Worm (Caenorhabditis elegans) whole organism, L4/young adult: ENCODE data around the gene F19F10.3.

Experiments
- W03F9.2 ChIP-seq: fragments of 150-350 bp; optimal IDR thresholded peaks from 2 replicates; lab custom pipeline; 2014; ENCODE audit warnings: missing biosample characterization, missing genetic modification characterization
- dao-5 ChIP-seq: sonication (generic microtip); optimal IDR thresholded peaks from 2 replicates; lab custom pipeline; 2016; ENCODE audit warnings: missing genotype, missing genetic modification characterization, moderate library complexity, missing compliant biosample characterization
- him-1 ChIP-seq: sonication (generic microtip); optimal IDR thresholded peaks from 2 replicates; lab custom pipeline; 2016; ENCODE audit warnings: missing genotype, missing genetic modification reagents, missing genetic modification characterization, missing compliant biosample characterization

The F19F10.3 gene

DNA sequence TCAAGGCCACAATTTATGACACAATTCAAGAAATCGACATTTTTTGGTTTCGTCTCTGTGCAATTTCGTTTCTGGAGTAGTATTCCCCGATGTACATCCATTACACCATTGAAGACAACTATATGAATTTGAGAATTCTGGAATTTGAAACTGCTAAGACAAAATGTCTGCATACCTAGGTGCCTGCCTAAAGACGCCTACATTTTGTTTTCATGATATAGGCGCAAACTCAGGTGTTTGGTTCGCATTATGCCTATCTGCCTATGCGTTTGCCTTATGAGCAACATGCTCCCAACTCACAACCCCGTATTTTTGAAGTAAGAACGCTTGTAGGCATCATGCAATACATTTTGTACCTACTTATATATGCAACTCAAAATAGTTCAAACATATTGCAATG, 19.0 kb downstream of the F19F10.3 start, which contains the start of gene F19F10.14:
TSS of gene F19F10.14 (minus strand) at position 101 of the 400 bp plus-strand sequence.
- no peak for TF ChIP-seq W03F9.2 (tag; lab: Kevin White, UChicago)
- TF ChIP-seq dao-5 (tag; lab: Kevin White, UChicago): no peak
- no peak for TF ChIP-seq him-1

DNA sequence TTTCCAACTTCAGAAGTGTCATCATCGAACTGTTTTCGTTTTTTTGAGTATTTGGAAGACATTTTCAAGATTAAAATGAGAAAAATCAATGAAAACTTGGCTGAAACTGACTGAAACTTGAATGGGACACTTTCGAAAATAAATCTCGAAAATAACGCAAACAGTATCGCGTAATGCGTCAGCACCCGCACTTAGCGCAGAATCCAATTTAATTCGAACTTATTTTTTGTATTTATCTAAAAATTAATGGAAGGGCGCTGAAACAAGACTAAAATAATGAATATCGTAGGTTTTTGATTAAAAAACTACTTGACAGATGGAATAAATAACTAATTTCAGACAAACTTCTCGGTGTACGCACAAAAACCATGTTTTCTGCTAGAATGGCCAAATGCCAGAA, 23.6 kb downstream of the F19F10.3 start, which contains the start of the genes snu-66 and ints-9:
TSS of gene snu-66 (minus strand) at position 108 of the 400 bp plus-strand sequence.
TSS of gene ints-9 (plus strand) at position 240 of the 400 bp plus-strand sequence.
- TF ChIP-seq him-1 (no peak), W03F9.2 (tag; lab: Kevin White, UChicago) (no peak), dao-5 (tag; lab: Kevin White, UChicago) (no peak)

DNA sequence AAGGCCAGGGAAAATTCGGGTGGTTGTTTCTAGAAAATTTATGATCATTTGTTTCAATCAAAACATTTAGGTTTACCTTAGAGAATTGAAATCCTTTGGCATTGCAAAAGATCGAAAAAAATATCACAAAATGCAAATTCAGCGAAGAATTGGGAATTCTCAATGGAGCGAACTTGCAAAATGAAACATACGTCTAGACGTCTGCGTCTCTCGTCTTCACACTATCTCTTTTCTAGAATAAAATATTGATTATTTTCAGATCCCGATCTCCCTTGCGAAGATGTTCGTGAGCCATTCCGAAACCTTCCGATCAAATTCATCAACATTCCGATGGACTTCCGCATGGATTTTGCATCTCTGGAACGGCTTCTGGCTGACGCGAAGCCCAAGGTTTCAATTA, 28.5 kb downstream of the F19F10.3 start, which contains the start of gene ets-6:
TSS of gene ets-6 (minus strand) at position 169 of the 400 bp plus-strand sequence.
- TF ChIP-seq him-1: no peak
- peak; percentile 28 for TF ChIP-seq W03F9.2 (tag; lab: Kevin White, UChicago)
- no peak for TF ChIP-seq dao-5 (tag; lab: Kevin White, UChicago)

DNA sequence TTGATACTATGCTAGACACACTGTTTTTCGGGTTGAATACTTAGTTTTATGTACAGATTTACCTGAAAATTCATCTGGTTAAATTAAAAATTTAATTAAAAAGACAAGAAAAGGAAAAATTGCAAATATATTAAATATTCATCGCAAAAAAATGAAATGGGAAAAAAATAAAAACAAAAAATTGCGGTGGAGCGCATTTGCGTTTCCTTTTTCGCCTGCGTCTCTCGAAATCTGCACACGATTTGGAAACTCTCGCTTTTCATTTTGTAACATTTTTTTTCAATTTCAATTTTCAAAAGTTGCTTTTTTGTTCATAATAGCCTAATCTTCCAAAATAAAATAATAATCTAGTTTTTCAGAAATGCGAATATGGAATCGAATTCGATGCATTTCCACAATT, 35.7 kb downstream of the F19F10.3 start, which contains the start of the genes F19F10.11 and C50E3.5:
TSS of gene F19F10.11 (minus strand) at position 68 of the 400 bp plus-strand sequence.
TSS of gene C50E3.5 (plus strand) at position 360 of the 400 bp plus-strand sequence.
- no peak for TF ChIP-seq him-1
- TF ChIP-seq W03F9.2 (tag; lab: Kevin White, UChicago): peak; percentile 64
- TF ChIP-seq dao-5 (tag; lab: Kevin White, UChicago): no peak

DNA sequence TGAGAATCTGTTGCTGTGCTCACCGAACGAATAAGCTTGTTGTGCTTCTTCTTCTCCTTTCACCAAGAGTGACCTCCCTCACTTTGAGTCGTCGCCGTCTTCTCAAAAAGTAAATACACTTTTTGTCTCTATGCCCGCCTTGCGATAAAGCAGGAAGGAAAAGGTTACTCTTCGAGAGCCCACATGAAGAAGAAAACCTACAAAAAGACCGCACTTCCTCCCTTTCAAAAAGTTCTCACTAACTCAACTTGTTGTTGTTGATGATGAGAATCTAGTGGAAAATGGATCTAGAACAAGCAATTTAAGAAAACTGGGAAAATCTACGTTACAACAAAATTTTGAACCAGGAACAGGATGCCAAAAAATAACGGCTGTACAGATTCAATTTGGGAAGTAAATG, 38.5 kb downstream of the F19F10.3 start, which contains the start of gene C50E3.6:
TSS of gene C50E3.6 (minus strand) at position 101 of the 400 bp plus-strand sequence.
- no peak for TF ChIP-seq W03F9.2 (tag; lab: Kevin White, UChicago)
- TF ChIP-seq him-1: no peak
- TF ChIP-seq dao-5 (tag; lab: Kevin White, UChicago): no peak

DNA sequence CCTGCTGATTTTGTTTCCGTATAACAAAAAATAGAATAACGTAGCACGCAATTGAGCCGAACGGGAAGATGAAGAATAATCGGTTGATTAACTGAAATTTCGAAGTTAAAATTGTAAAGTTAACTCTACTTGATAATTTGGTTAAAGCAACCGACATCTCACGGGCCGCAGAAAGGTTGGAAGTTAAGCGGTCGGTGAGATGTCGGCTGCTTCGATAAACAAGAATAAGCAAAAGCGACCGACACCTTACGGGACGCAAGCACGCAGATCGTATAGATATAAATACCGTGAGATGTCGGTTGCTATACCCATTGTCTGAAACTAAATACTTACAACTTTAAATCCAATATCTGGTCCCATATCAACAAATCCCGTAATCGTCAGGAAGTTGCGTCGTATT, 43.2 kb downstream of the F19F10.3 start:
- no peak for TF ChIP-seq W03F9.2 (tag; lab: Kevin White, UChicago)
- no peak for TF ChIP-seq dao-5 (tag; lab: Kevin White, UChicago)
- TF ChIP-seq him-1: no peak

DNA sequence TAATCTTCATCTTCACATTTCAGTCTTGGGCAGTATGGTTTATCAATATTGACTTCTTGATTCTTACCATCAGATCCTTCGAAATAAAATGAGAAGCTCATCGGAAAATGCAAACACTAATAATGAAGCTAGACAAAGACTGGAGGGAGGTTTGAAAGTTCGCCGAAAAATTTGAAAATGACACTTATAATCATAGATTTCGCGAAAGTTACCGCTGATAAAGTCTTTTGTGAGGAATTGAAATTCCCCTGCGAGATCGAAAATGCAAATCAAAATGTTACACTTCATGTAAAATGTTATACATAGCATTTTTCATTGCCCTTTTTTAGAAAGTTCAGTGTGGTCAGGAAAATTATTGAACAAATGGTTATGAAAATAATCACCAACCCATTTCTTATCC, 46.3 kb downstream of the F19F10.3 start, which contains the start of gene C50E3.7:
TSS of gene C50E3.7 (minus strand) at position 101 of the 400 bp plus-strand sequence.
- TF ChIP-seq W03F9.2 (tag; lab: Kevin White, UChicago) (no peak), him-1 (no peak), dao-5 (tag; lab: Kevin White, UChicago) (no peak)

DNA sequence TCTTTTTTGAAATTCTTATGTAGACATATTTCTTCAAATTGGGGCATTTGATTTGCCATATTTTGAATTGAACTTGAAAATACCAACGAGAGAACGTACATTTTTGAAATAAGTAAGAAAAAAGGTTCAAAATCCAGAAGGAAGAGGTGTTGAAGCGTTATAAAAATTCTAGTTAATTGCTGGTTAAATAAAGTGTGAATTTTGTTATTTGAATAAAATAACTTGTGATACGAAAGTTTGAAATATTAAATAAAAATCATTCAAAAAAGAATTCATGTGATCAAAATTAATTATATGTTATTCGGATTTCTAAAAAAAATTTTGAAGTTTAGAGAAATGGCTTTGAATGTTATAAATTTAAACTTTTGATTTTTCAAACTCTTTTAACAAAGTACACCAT, 48.2 kb downstream of the F19F10.3 start, which contains the start of gene C50E3.9:
TSS of gene C50E3.9 (minus strand) at position 101 of the 400 bp plus-strand sequence.
- TF ChIP-seq dao-5 (tag; lab: Kevin White, UChicago) (no peak), him-1 (no peak), W03F9.2 (tag; lab: Kevin White, UChicago) (no peak)

DNA sequence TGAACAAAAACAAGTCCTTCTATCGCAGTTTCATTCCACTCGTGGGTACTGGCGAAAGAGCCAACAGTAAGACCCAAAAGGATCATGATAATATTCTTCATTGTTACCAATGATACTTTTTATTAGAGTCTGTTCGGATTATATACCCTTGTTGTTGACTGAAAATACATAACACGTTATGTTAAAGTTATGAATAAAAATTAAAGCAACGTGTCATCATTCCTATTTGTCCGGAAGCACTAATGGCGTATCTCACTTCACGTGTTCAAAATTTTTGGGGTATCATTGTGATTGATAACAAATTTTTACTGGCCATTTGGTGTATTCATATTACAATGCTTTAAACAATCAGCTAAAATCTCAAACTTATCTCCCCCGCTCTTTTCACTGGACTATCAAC, 49.5 kb downstream of the F19F10.3 start, which contains the start of gene scl-26:
TSS of gene scl-26 (minus strand) at position 101 of the 400 bp plus-strand sequence.
- TF ChIP-seq W03F9.2 (tag; lab: Kevin White, UChicago): no peak
- TF ChIP-seq him-1: no peak
- no peak for TF ChIP-seq dao-5 (tag; lab: Kevin White, UChicago)
